Worm (Caenorhabditis elegans) whole organism, L4 larva: Measurements from ENCODE around the gene smvt-1.

ENCODE experiments used
- F26F4.8 ChIP-seq: fragments of 200-800 bp; sonication (Bioruptor generic); conservative IDR thresholded peaks from 2 replicates; pipeline ENCODE4 v1.3.6; 2022; ENCODE audit warnings: missing genetic modification characterization, missing compliant biosample characterization
- F44E2.7 ChIP-seq: fragments of 200-800 bp; sonication (Bioruptor generic); IDR thresholded peaks from 2 replicates; pipeline ENCODE4 v2.1.2; 2022; ENCODE audit warnings: missing genetic modification characterization, missing compliant biosample characterization
- F49E8.2 ChIP-seq: sonication (generic microtip); optimal IDR thresholded peaks from 2 replicates; lab custom pipeline; 2016; ENCODE audit warnings: missing compliant biosample characterization, mild to moderate bottlenecking, missing genetic modification characterization, borderline replicate concordance
- T20F7.1 ChIP-seq: fragments of 200-800 bp; sonication (Bioruptor generic); optimal IDR thresholded peaks from 2 replicates; lab custom pipeline; 2018; ENCODE audit warnings: mild to moderate bottlenecking, missing genetic modification characterization, missing compliant biosample characterization
- T26A8.4 ChIP-seq: fragments of 200-800 bp; sonication (Bioruptor generic); IDR thresholded peaks from 2 replicates; pipeline ENCODE4 v1.3.6; 2022; ENCODE audit warnings: missing genetic modification characterization, missing compliant biosample characterization
- Y105C5A.15 ChIP-seq: fragments of 200-800 bp; sonication (Bioruptor generic); IDR thresholded peaks from 2 replicates; pipeline ENCODE4 v1.3.6; 2022; ENCODE audit warnings: missing genetic modification characterization, missing compliant biosample characterization
- Y5F2A.4 ChIP-seq: fragments of 200-800 bp; sonication (Bioruptor generic); optimal IDR thresholded peaks from 2 replicates; lab custom pipeline; 2018; ENCODE audit warnings: mild to moderate bottlenecking, missing genetic modification characterization, missing compliant biosample characterization
- ZK337.2 ChIP-seq: fragments of 200-800 bp; sonication (Bioruptor generic); IDR thresholded peaks from 2 replicates; pipeline ENCODE4 v1.3.6; 2022; ENCODE audit warnings: missing genetic modification reagents, missing genetic modification characterization, missing compliant biosample characterization
- aly-2 ChIP-seq: sonication (generic microtip); optimal IDR thresholded peaks from 2 replicates; lab custom pipeline; 2018; ENCODE audit warnings: missing biosample characterization, missing genetic modification characterization
- ama-1 ChIP-seq: fragments of 150-350 bp; optimal IDR thresholded peaks from 2 replicates; lab custom pipeline; 2014; ENCODE audit warnings: inconsistent platforms, mixed read lengths
- arid-1 ChIP-seq: fragments of 200-800 bp; sonication (Bioruptor generic); conservative IDR thresholded peaks from 2 replicates; pipeline ENCODE4 v1.3.6; 2022; ENCODE audit warnings: missing genetic modification reagents, missing genetic modification characterization, missing compliant biosample characterization
- ceh-28 ChIP-seq: fragments of 150-350 bp; optimal IDR thresholded peaks from 2 replicates; lab custom pipeline; 2014; ENCODE audit warnings: missing biosample characterization, missing genetic modification reagents, missing genetic modification characterization
- ceh-44 ChIP-seq: fragments of 200-800 bp; sonication (Bioruptor generic); IDR thresholded peaks from 2 replicates; pipeline ENCODE4 v1.3.6; 2022; ENCODE audit warnings: missing genetic modification reagents, missing genetic modification characterization, missing compliant biosample characterization
- ceh-62 ChIP-seq: sonication (generic microtip); optimal IDR thresholded peaks from 2 replicates; lab custom pipeline; 2017; ENCODE audit warnings: missing biosample characterization, missing genetic modification characterization
- ctbp-1 ChIP-seq: fragments of 200-800 bp; sonication (Bioruptor generic); IDR thresholded peaks from 2 replicates; pipeline ENCODE4 v1.3.6; 2022; ENCODE audit warnings: missing genetic modification reagents, missing genetic modification characterization, missing compliant biosample characterization
- daf-19 ChIP-seq: fragments of 200-800 bp; sonication (Bioruptor generic); conservative IDR thresholded peaks from 2 replicates; pipeline ENCODE4 v1.3.6; 2022; ENCODE audit warnings: missing genetic modification characterization, missing compliant biosample characterization
- duxl-1 ChIP-seq: sonication (generic microtip); optimal IDR thresholded peaks from 2 replicates; lab custom pipeline; 2016; ENCODE audit warnings: mild to moderate bottlenecking, missing genetic modification characterization, moderate library complexity, missing compliant biosample characterization; ENCODE audit not compliant: poor library complexity
- egl-27 ChIP-seq: sonication (generic microtip); optimal IDR thresholded peaks from 3 replicates; lab custom pipeline; 2017; ENCODE audit warnings: missing biosample characterization, missing genetic modification reagents, missing genetic modification characterization
- fkh-10 ChIP-seq: fragments of 150-350 bp; optimal IDR thresholded peaks from 2 replicates; lab custom pipeline; 2014; ENCODE audit warnings: missing biosample characterization, missing genetic modification reagents, missing genetic modification characterization
- gei-8 ChIP-seq: fragments of 200-800 bp; sonication (Bioruptor generic); optimal IDR thresholded peaks from 2 replicates; lab custom pipeline; 2018; ENCODE audit warnings: mild to moderate bottlenecking, missing genetic modification characterization, missing compliant biosample characterization
- hif-1 ChIP-seq, 2 experiments: sonication (generic microtip); optimal IDR thresholded peaks; 2 replicates each; lab custom pipeline; 2016 to 2017; ENCODE audit warnings: missing compliant biosample characterization in 2 of 2, missing genetic modification characterization in 2 of 2, missing genetic modification reagents in 2 of 2, missing genotype in 2 of 2, mild to moderate bottlenecking in 1 of 2
- hlh-11 ChIP-seq: fragments of 200-800 bp; sonication (Bioruptor generic); optimal IDR thresholded peaks from 2 replicates; lab custom pipeline; 2018; ENCODE audit warnings: mild to moderate bottlenecking, missing genetic modification characterization, missing compliant biosample characterization
- jun-1 ChIP-seq: fragments of 150-350 bp; optimal IDR thresholded peaks from 2 replicates; lab custom pipeline; 2014; ENCODE audit warnings: missing biosample characterization, missing genetic modification reagents, missing genetic modification characterization
- lim-7 ChIP-seq: fragments of 200-800 bp; sonication (Bioruptor generic); IDR thresholded peaks from 2 replicates; pipeline ENCODE4 v1.3.6; 2022; ENCODE audit warnings: missing genetic modification characterization, missing compliant biosample characterization
- lir-3 ChIP-seq: sonication (generic microtip); optimal IDR thresholded peaks from 2 replicates; lab custom pipeline; 2016; ENCODE audit warnings: mild to moderate bottlenecking, missing genetic modification characterization, missing compliant biosample characterization
- lsy-2 ChIP-seq, 2 experiments: fragments of 150-350 bp in 1 of 2; sonication (generic microtip) in 1 of 2; optimal IDR thresholded peaks; 2 replicates each; lab custom pipeline; 2014 to 2017; ENCODE audit warnings: missing biosample characterization in 2 of 2, missing genetic modification characterization in 2 of 2
- mep-1 ChIP-seq: fragments of 150-350 bp; sonication (generic microtip); optimal IDR thresholded peaks from 3 replicates; lab custom pipeline; 2014; ENCODE audit warnings: missing biosample characterization, missing genetic modification characterization
- mes-2 ChIP-seq: sonication (generic microtip); optimal IDR thresholded peaks from 2 replicates; lab custom pipeline; 2016; ENCODE audit warnings: missing genotype, mild to moderate bottlenecking, missing genetic modification characterization, missing compliant biosample characterization; ENCODE audit not compliant: poor library complexity, severe bottlenecking
- nhr-10 ChIP-seq: fragments of 150-350 bp; optimal IDR thresholded peaks from 2 replicates; lab custom pipeline; 2014; ENCODE audit warnings: missing biosample characterization, missing genetic modification characterization
- nhr-111 ChIP-seq: fragments of 200-800 bp; sonication (Bioruptor generic); optimal IDR thresholded peaks from 2 replicates; lab custom pipeline; 2018; ENCODE audit warnings: mild to moderate bottlenecking, missing genetic modification characterization, missing compliant biosample characterization
- nhr-237 ChIP-seq: sonication (generic microtip); optimal IDR thresholded peaks from 2 replicates; lab custom pipeline; 2017; ENCODE audit warnings: missing biosample characterization, missing genetic modification characterization
- nhr-25 ChIP-seq: sonication (generic microtip); optimal IDR thresholded peaks from 2 replicates; lab custom pipeline; 2017; ENCODE audit warnings: missing genetic modification characterization, mild to moderate bottlenecking, missing compliant biosample characterization, antibody characterized with exemption, moderate library complexity, borderline replicate concordance; ENCODE audit not compliant: insufficient read depth
- nhr-28 ChIP-seq: fragments of 150-350 bp; optimal IDR thresholded peaks from 2 replicates; lab custom pipeline; 2014; ENCODE audit warnings: missing biosample characterization, missing genetic modification characterization
- nhr-6 ChIP-seq: fragments of 150-350 bp; optimal IDR thresholded peaks from 2 replicates; lab custom pipeline; 2014; ENCODE audit warnings: missing biosample characterization, missing genetic modification characterization
- nhr-77 ChIP-seq: fragments of 150-350 bp; optimal IDR thresholded peaks from 2 replicates; lab custom pipeline; 2014; ENCODE audit warnings: missing biosample characterization, missing genetic modification characterization
- saeg-2 ChIP-seq: fragments of 200-800 bp; sonication (Bioruptor generic); IDR thresholded peaks from 2 replicates; pipeline ENCODE4 v1.3.6; 2022; ENCODE audit warnings: missing genetic modification reagents, missing genetic modification characterization, missing compliant biosample characterization
- sdz-12 ChIP-seq: fragments of 200-800 bp; sonication (Bioruptor generic); optimal IDR thresholded peaks from 2 replicates; lab custom pipeline; 2018; ENCODE audit warnings: mild to moderate bottlenecking, missing genetic modification characterization, missing compliant biosample characterization
- set-16 ChIP-seq: fragments of 200-800 bp; sonication (Bioruptor generic); IDR thresholded peaks from 2 replicates; pipeline ENCODE4 v1.3.6; 2022; ENCODE audit warnings: missing genetic modification reagents, missing genetic modification characterization, missing compliant biosample characterization
- skn-1 ChIP-seq: fragments of 150-350 bp; optimal IDR thresholded peaks from 2 replicates; lab custom pipeline; 2014; ENCODE audit warnings: missing biosample characterization, missing genetic modification characterization
- snpc-1.2 ChIP-seq: fragments of 200-800 bp; sonication (Bioruptor generic); IDR thresholded peaks from 2 replicates; pipeline ENCODE4 v1.3.6; 2022; ENCODE audit warnings: missing genetic modification reagents, missing genetic modification characterization, missing compliant biosample characterization
- tag-97 ChIP-seq: fragments of 200-800 bp; sonication (Bioruptor generic); IDR thresholded peaks from 2 replicates; pipeline ENCODE4 v1.3.6; 2022; ENCODE audit warnings: missing genetic modification characterization, missing compliant biosample characterization
- tra-1 ChIP-seq: fragments of 200-800 bp; sonication (Bioruptor generic); IDR thresholded peaks from 2 replicates; pipeline ENCODE4 v1.3.6; 2022; ENCODE audit warnings: missing genetic modification reagents, missing genetic modification characterization, missing compliant biosample characterization
- unc-130 ChIP-seq: sonication (generic microtip); optimal IDR thresholded peaks from 2 replicates; lab custom pipeline; 2016; ENCODE audit warnings: missing genetic modification reagents, missing genetic modification characterization, missing compliant biosample characterization
- unc-39 ChIP-seq: sonication (generic microtip); optimal IDR thresholded peaks from 2 replicates; lab custom pipeline; 2017; ENCODE audit warnings: missing biosample characterization, missing genetic modification characterization
- unc-62 ChIP-seq, 3 experiments: fragments of 150-350 bp in 1 of 3; sonication (generic microtip); optimal IDR thresholded peaks in 2 of 3; peaks in 1 of 3; 1 replicate in 1 of 3; 2 replicates in 2 of 3; lab custom pipeline; 2014 to 2017; ENCODE audit warnings: missing biosample characterization in 3 of 3, missing genetic modification characterization in 3 of 3, missing genetic modification reagents in 3 of 3, missing genotype in 1 of 3
- zfp-2 ChIP-seq: sonication (generic microtip); optimal IDR thresholded peaks from 2 replicates; lab custom pipeline; 2016; ENCODE audit warnings: mild to moderate bottlenecking, missing genetic modification characterization, missing compliant biosample characterization
- zfp-3 ChIP-seq: fragments of 200-800 bp; sonication (Bioruptor generic); conservative IDR thresholded peaks from 2 replicates; pipeline ENCODE4 v1.3.6; 2022; ENCODE audit warnings: missing genetic modification reagents, missing genetic modification characterization, missing compliant biosample characterization
- zip-11 ChIP-seq: fragments of 200-800 bp; sonication (Bioruptor generic); IDR thresholded peaks from 2 replicates; pipeline ENCODE4 v1.3.6; 2022; ENCODE audit warnings: missing genetic modification characterization, missing compliant biosample characterization
- ztf-11 ChIP-seq: fragments of 150-350 bp; optimal IDR thresholded peaks from 2 replicates; lab custom pipeline; 2014; ENCODE audit warnings: missing biosample characterization, missing genetic modification characterization
- ztf-7 ChIP-seq: fragments of 150-350 bp; optimal IDR thresholded peaks from 2 replicates; lab custom pipeline; 2014; ENCODE audit warnings: missing biosample characterization, missing genetic modification characterization

Gene smvt-1

DNA sequence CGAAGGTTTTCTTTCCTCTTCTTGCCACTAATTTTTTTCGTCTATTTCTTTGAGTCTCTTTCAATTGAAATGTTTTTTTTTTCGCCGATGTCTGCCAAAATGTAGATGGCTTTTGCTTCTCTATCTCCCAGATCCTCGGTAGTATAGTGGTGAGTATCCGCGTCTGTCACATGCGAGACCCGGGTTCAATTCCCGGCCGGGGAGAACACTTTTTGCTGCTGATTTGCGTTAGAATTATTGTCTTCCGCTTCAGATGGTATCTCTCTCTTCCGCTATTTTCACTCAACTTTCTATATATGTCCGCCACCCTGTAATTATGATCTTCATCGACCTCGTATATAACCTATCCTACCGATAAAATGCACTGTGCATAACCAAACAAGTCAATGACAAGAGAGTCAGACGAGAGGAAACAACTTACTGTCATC is 4.7 kb upstream of the smvt-1 start (continued):
- TF ChIP-seq ZK337.2 (GFP tag; lab: Robert Waterston, UW) (peak; percentile 81), F49E8.2 (peak; percentile 72), jun-1 (tag; lab: Kevin White, UChicago) (no peak), ztf-11 (no peak), fkh-10 (GFP tag; lab: Kevin White, UChicago) (no peak), daf-19 (GFP tag; lab: Robert Waterston, UW) (peak; percentile 92), ceh-44 (GFP tag; lab: Robert Waterston, UW) (peak; percentile 61; the same call in 1 of the 2 replicates), sdz-12 (GFP tag; lab: Kevin White, UChicago) (peak; percentile 75), nhr-77 (tag; lab: Kevin White, UChicago) (peak; percentile 16), zfp-3 (no peak), unc-130 (GFP tag; lab: Kevin White, UChicago) (peak; percentile 25), nhr-10 (no peak), aly-2 (no peak), T26A8.4 (GFP tag; lab: Robert Waterston, UW) (peak; percentile 83), arid-1 (GFP tag; lab: Robert Waterston, UW) (peak; percentile 67), unc-62 (GFP tag; optimal IDR thresholded peaks at IDR 0.05 in 1 of 2; lab: Kevin White, UChicago) (peak in 1 of 2 experiments; percentile 95), unc-62 (tag; optimal IDR thresholded peaks at IDR 0.05; lab: Kevin White, UChicago) (no peak), tag-97 (GFP tag; lab: Robert Waterston, UW) (no peak), skn-1 (tag; lab: Kevin White, UChicago) (no peak), ctbp-1 (peak; percentile 77), nhr-25 (tag; lab: Kevin White, UChicago) (peak; percentile 35), ama-1 (lab: Kevin White, UChicago) (no peak), hif-1 (tag; optimal IDR thresholded peaks at IDR 0.05; lab: Kevin White, UChicago) (peak in 1 of 2 experiments; percentile 45), zip-11 (peak; percentile 56; the same call in 1 of the 2 replicates), egl-27 (tag; lab: Kevin White, UChicago) (no peak), tra-1 (peak; percentile 80), nhr-111 (peak; percentile 48), F44E2.7 (0 out of 2 replicates have a peak, but pooled peaks have one; percentile 65), Y105C5A.15 (GFP tag; lab: Robert Waterston, UW) (0 out of 2 replicates have a peak, but pooled peaks have one; percentile 19), lsy-2 (tag; optimal IDR thresholded peaks at IDR 0.05; lab: Kevin White, UChicago) (peak in 1 of 2 experiments; percentile 66), snpc-1.2 (GFP tag; lab: Robert Waterston, UW) (peak; percentile 83), nhr-6 (tag; lab: Kevin White, UChicago) (no peak), unc-39 (tag; lab: Kevin White, UChicago) (no peak), ztf-7 (peak; percentile 60), mes-2 (peak; percentile 75), T20F7.1 (GFP tag; lab: Kevin White, UChicago) (peak; percentile 41), ceh-28 (no peak), duxl-1 (tag; lab: Kevin White, UChicago) (peak; percentile 52), hlh-11 (tag; lab: Kevin White, UChicago) (peak; percentile 69), lim-7 (peak; percentile 92), nhr-237 (no peak), ceh-62 (tag; lab: Kevin White, UChicago) (no peak), lir-3 (tag; lab: Kevin White, UChicago) (peak; percentile 76), nhr-28 (tag; lab: Kevin White, UChicago) (peak; percentile 65), mep-1 (tag; lab: Kevin White, UChicago) (peak; percentile 85), gei-8 (GFP tag; lab: Kevin White, UChicago) (peak; percentile 62), F26F4.8 (GFP tag; lab: Robert Waterston, UW) (peak; percentile 81), saeg-2 (GFP tag; lab: Robert Waterston, UW) (peak; percentile 71), Y5F2A.4 (peak; percentile 85), set-16 (GFP tag; lab: Robert Waterston, UW) (peak; percentile 28; the same call in 1 of the 2 replicates), zfp-2 (tag; lab: Kevin White, UChicago) (peak; percentile 5)
